Fruit fly (Drosophila melanogaster): ENCODE measurements around the gene Drsl6.

Gene Drsl6

dm6 chr3L:3336368-3337164, at the start of gene Drsl6, which contains the start of gene kst:
Gene Drsl6, minus strand, starts transcription at chr3L:3336418.
Gene kst, plus strand, starts transcription at chr3L:3336860.
- TF ChIP-seq psq (optimal IDR thresholded peaks at IDR 0.05) (no peak), ttk (optimal IDR thresholded peaks at IDR 0.05) (no peak), Sin3A (optimal IDR thresholded peaks at IDR 0.05) (no peak), insv (optimal IDR thresholded peaks at IDR 0.05) (no peak), h (optimal IDR thresholded peaks at IDR 0.05) (no peak), Myc (optimal IDR thresholded peaks at IDR 0.05) (no peak)

- TF ChIP-seq h (optimal IDR thresholded peaks at IDR 0.05) (no peak), ttk (optimal IDR thresholded peaks at IDR 0.05) (no peak), insv (optimal IDR thresholded peaks at IDR 0.05) (no peak), psq (optimal IDR thresholded peaks at IDR 0.05) (no peak), Sin3A (optimal IDR thresholded peaks at IDR 0.05) (no peak), Myc (optimal IDR thresholded peaks at IDR 0.05) (no peak)
These were observed 49.2 kb upstream of the Drsl6 start for dm6 chr3L:3385437-3385802.

- TF ChIP-seq ttk (optimal IDR thresholded peaks at IDR 0.05) = no peak
- no peak for TF ChIP-seq Sin3A (optimal IDR thresholded peaks at IDR 0.05)
- TF ChIP-seq Myc (optimal IDR thresholded peaks at IDR 0.05) = no peak
- no peak for TF ChIP-seq insv (optimal IDR thresholded peaks at IDR 0.05)
- TF ChIP-seq psq (optimal IDR thresholded peaks at IDR 0.05) = no peak
- TF ChIP-seq h (optimal IDR thresholded peaks at IDR 0.05) = no peak
These were observed 48.6 kb upstream of the Drsl6 start for dm6 chr3L:3384596-3385436.

dm6 chr3L:3383965-3384595, 47.9 kb upstream of the Drsl6 start:
- no peak for TF ChIP-seq ttk (optimal IDR thresholded peaks at IDR 0.05)
- TF ChIP-seq h (optimal IDR thresholded peaks at IDR 0.05) = no peak
- no peak for TF ChIP-seq psq (optimal IDR thresholded peaks at IDR 0.05)
- TF ChIP-seq Sin3A (optimal IDR thresholded peaks at IDR 0.05) = no peak
- no peak for TF ChIP-seq insv (optimal IDR thresholded peaks at IDR 0.05)
- TF ChIP-seq Myc (optimal IDR thresholded peaks at IDR 0.05) = no peak

- TF ChIP-seq Sin3A (optimal IDR thresholded peaks at IDR 0.05) (no peak), psq (optimal IDR thresholded peaks at IDR 0.05) (no peak), h (optimal IDR thresholded peaks at IDR 0.05) (no peak), ttk (optimal IDR thresholded peaks at IDR 0.05) (no peak), insv (optimal IDR thresholded peaks at IDR 0.05) (no peak), Myc (optimal IDR thresholded peaks at IDR 0.05) (no peak)
These were observed 46.3 kb upstream of the Drsl6 start for dm6 chr3L:3382489-3382879.

- TF ChIP-seq Myc (optimal IDR thresholded peaks at IDR 0.05) = no peak
These were observed 45.8 kb upstream of the Drsl6 start for dm6 chr3L:3381869-3382488.

- no peak for TF ChIP-seq ttk (optimal IDR thresholded peaks at IDR 0.05)
These were observed 44.2 kb upstream of the Drsl6 start for dm6 chr3L:3380225-3381043.

dm6 chr3L:3377965-3378292, 41.7 kb upstream of the Drsl6 start, which contains the start of gene Ids:
Gene Ids, plus strand, starts transcription at chr3L:3378268.
- TF ChIP-seq insv (optimal IDR thresholded peaks at IDR 0.05) (no peak), Sin3A (optimal IDR thresholded peaks at IDR 0.05) (no peak), psq (optimal IDR thresholded peaks at IDR 0.05) (no peak), h (optimal IDR thresholded peaks at IDR 0.05) (no peak), Myc (optimal IDR thresholded peaks at IDR 0.05) (no peak), ttk (optimal IDR thresholded peaks at IDR 0.05) (no peak)

- TF ChIP-seq ttk (optimal IDR thresholded peaks at IDR 0.05) = no peak
- no peak for TF ChIP-seq Myc (optimal IDR thresholded peaks at IDR 0.05)
- no peak for TF ChIP-seq psq (optimal IDR thresholded peaks at IDR 0.05)
- TF ChIP-seq Sin3A (optimal IDR thresholded peaks at IDR 0.05) = no peak
- no peak for TF ChIP-seq insv (optimal IDR thresholded peaks at IDR 0.05)
- no peak for TF ChIP-seq h (optimal IDR thresholded peaks at IDR 0.05)
These were observed 41.2 kb upstream of the Drsl6 start for dm6 chr3L:3377247-3377964.

dm6 chr3L:3376551-3376950, 40.3 kb upstream of the Drsl6 start, which contains the start of gene CG12012:
Gene CG12012, plus strand, starts transcription at chr3L:3376757.
- TF ChIP-seq Sin3A (optimal IDR thresholded peaks at IDR 0.05) (no peak), insv (optimal IDR thresholded peaks at IDR 0.05) (no peak), ttk (optimal IDR thresholded peaks at IDR 0.05) (no peak), Myc (optimal IDR thresholded peaks at IDR 0.05) (no peak), psq (optimal IDR thresholded peaks at IDR 0.05) (no peak), h (optimal IDR thresholded peaks at IDR 0.05) (no peak)

All from Kc167 (cell line).